Worm (Caenorhabditis elegans): ENCODE measurements around the gene T24D8.6.

DNA sequence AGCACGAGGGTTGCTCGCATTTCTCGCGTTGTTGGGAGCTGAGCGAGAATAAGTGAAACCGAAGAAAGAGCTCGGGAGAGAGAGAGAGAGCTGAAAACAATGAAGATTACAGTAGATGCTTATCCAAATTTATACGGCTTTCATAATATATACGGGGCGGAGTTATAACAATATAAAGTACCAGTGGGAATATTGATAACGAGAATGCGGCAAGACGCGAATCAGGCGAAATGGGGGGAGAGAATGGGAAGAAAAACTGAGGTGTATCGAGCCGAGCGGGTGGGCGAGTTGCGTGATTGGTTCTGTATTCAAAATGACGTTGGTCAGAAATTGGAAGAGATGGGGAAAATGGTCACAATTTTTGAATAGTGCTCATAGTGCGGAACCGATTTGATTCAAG, 21.1 kb downstream of the T24D8.6 start, which contains the start of gene nlp-2:
- no peak for TF ChIP-seq ztf-11 (tag; optimal IDR thresholded peaks at IDR 0.05)
- TF ChIP-seq mdl-1 (tag; optimal IDR thresholded peaks at IDR 0.05) = no peak
- TF ChIP-seq snpc-4 (tag; optimal IDR thresholded peaks at IDR 0.05) = no peak
- TF ChIP-seq R02D3.7 (tag; optimal IDR thresholded peaks at IDR 0.05) = no peak
- no peak for TF ChIP-seq unc-39 (tag; optimal IDR thresholded peaks at IDR 0.05)
- no peak for TF ChIP-seq sem-4 (tag; optimal IDR thresholded peaks at IDR 0.05)
- no peak for TF ChIP-seq nhr-77 (tag; optimal IDR thresholded peaks at IDR 0.05)
